Fruit fly (Drosophila melanogaster) whole organism, embryonic: ENCODE measurements around the gene Wdfy2.
A peak's percentile ranks its signal among the peaks of the same experiment; 100 is the strongest.

Experiments
- Awh ChIP-seq: fragments of 200-800 bp; sonication (Bioruptor generic); IDR thresholded peaks from 2 replicates; pipeline ENCODE4, ENCODE4 v1.3.6; 2022; ENCODE audit warnings: missing biosample characterization, missing genetic modification characterization
- Bgb ChIP-seq: fragments of 200-800 bp; sonication (Bioruptor generic); IDR thresholded peaks from 2 replicates; pipeline ENCODE4 v1.3.6; 2022; ENCODE audit warnings: missing biosample characterization, missing genetic modification characterization; ENCODE audit not compliant: partially characterized antibody
- CG1024 ChIP-seq: fragments of 200-800 bp; sonication (Bioruptor generic); IDR thresholded peaks from 2 replicates; pipeline ENCODE4 v1.3.6; 2022; ENCODE audit warnings: missing biosample characterization, missing genetic modification characterization
- CG10654 ChIP-seq: fragments of 200-800 bp; sonication (Bioruptor generic); optimal IDR thresholded peaks from 2 replicates; lab custom pipeline; 2016; ENCODE audit warnings: missing biosample characterization, missing genetic modification characterization
- CG12942 ChIP-seq: fragments of 200-800 bp; sonication (Bioruptor generic); optimal IDR thresholded peaks from 3 replicates; lab custom pipeline; 2016; ENCODE audit warnings: missing biosample characterization, missing genetic modification characterization
- CG13287 ChIP-seq: fragments of 200-800 bp; sonication (Bioruptor generic); IDR thresholded peaks from 2 replicates; pipeline ENCODE4 v1.3.6; 2022; ENCODE audit warnings: missing biosample characterization, missing genetic modification characterization; ENCODE audit not compliant: partially characterized antibody
- CG14965 ChIP-seq: fragments of 200-800 bp; sonication (Bioruptor generic); optimal IDR thresholded peaks from 2 replicates; lab custom pipeline; 2016; ENCODE audit warnings: missing biosample characterization, missing genetic modification characterization, borderline replicate concordance
- CG15011 ChIP-seq: fragments of 200-800 bp; sonication (Bioruptor generic); optimal IDR thresholded peaks from 3 replicates; lab custom pipeline; 2018; ENCODE audit warnings: missing biosample characterization, mild to moderate bottlenecking, missing genetic modification characterization
- CG1603 ChIP-seq: fragments of 200-800 bp; sonication (Bioruptor generic); optimal IDR thresholded peaks from 2 replicates; lab custom pipeline; 2019; ENCODE audit warnings: missing biosample characterization, mild to moderate bottlenecking, missing genetic modification characterization, moderate library complexity
- CG18011 ChIP-seq: fragments of 200-800 bp; sonication (Bioruptor generic); optimal IDR thresholded peaks from 2 replicates; lab custom pipeline; 2017; ENCODE audit warnings: missing biosample characterization, missing genetic modification characterization, mild to moderate bottlenecking, moderate library complexity, missing genotype
- CG2712 ChIP-seq: fragments of 200-800 bp; optimal IDR thresholded peaks from 3 replicates; lab custom pipeline; 2019; ENCODE audit warnings: missing biosample characterization, mild to moderate bottlenecking, missing genetic modification characterization, moderate library complexity
- CG4617 ChIP-seq: fragments of 200-800 bp; sonication (Bioruptor generic); optimal IDR thresholded peaks from 3 replicates; lab custom pipeline; 2016; ENCODE audit warnings: missing biosample characterization, missing genetic modification characterization, borderline replicate concordance
- CG6175 ChIP-seq: fragments of 200-800 bp; sonication (Bioruptor generic); IDR thresholded peaks from 3 replicates; pipeline ENCODE4 v1.3.6; 2022; ENCODE audit warnings: missing biosample characterization, missing genetic modification characterization
- CG6683 ChIP-seq: fragments of 200-800 bp; sonication (Bioruptor generic); optimal IDR thresholded peaks from 2 replicates; lab custom pipeline; 2017; ENCODE audit warnings: missing biosample characterization, mild to moderate bottlenecking, missing genetic modification characterization, missing genetic modification reagents
- CG7963 ChIP-seq: fragments of 200-800 bp; sonication (Bioruptor generic); IDR thresholded peaks from 3 replicates; pipeline ENCODE4 v1.3.6; 2022; ENCODE audit warnings: missing biosample characterization, missing genetic modification characterization; ENCODE audit not compliant: partially characterized antibody
- CG9817 ChIP-seq: fragments of 200-800 bp; sonication (Bioruptor generic); optimal IDR thresholded peaks from 2 replicates; lab custom pipeline; 2018; ENCODE audit warnings: missing biosample characterization, mild to moderate bottlenecking, missing genetic modification characterization, moderate library complexity
- CG9932 ChIP-seq: fragments of 200-800 bp; sonication (Bioruptor generic); IDR thresholded peaks from 2 replicates; pipeline ENCODE4 v1.3.6; 2022; ENCODE audit warnings: missing biosample characterization, missing genetic modification characterization
- Dll ChIP-seq: fragments of 200-800 bp; sonication (Bioruptor generic); IDR thresholded peaks from 4 replicates; pipeline ENCODE4 v1.3.6; 2022; ENCODE audit warnings: missing biosample characterization, missing genetic modification characterization; ENCODE audit not compliant: partially characterized antibody
- Dp ChIP-seq: fragments of 200-800 bp; sonication (Bioruptor generic); optimal IDR thresholded peaks from 2 replicates; lab custom pipeline; 2018; ENCODE audit warnings: missing biosample characterization, mild to moderate bottlenecking, missing genetic modification characterization, moderate library complexity
- E2f2 ChIP-seq: fragments of 200-800 bp; sonication (Bioruptor generic); IDR thresholded peaks from 2 replicates; pipeline ENCODE4 v1.3.6; 2022; ENCODE audit warnings: missing biosample characterization, missing genetic modification characterization
- MBD-R2 ChIP-seq: fragments of 200-800 bp; sonication (Bioruptor generic); IDR thresholded peaks from 2 replicates; pipeline ENCODE4 v1.3.6; 2022; ENCODE audit warnings: missing biosample characterization, missing genetic modification characterization
- Mrtf ChIP-seq: fragments of 200-800 bp; sonication (Bioruptor generic); IDR thresholded peaks from 3 replicates; pipeline ENCODE4 v1.3.6; 2022; ENCODE audit warnings: missing biosample characterization, missing genetic modification characterization
- NfI ChIP-seq: fragments of 200-800 bp; sonication (Bioruptor generic); optimal IDR thresholded peaks from 3 replicates; lab custom pipeline; 2018; ENCODE audit warnings: missing biosample characterization, mild to moderate bottlenecking, missing genetic modification characterization, moderate library complexity
- Opbp ChIP-seq: fragments of 200-800 bp; sonication (Bioruptor generic); IDR thresholded peaks from 3 replicates; pipeline ENCODE4 v1.3.6; 2022; ENCODE audit warnings: missing biosample characterization, missing genetic modification characterization; ENCODE audit not compliant: partially characterized antibody
- Rfx ChIP-seq: fragments of 200-800 bp; sonication (Bioruptor generic); IDR thresholded peaks from 2 replicates; pipeline ENCODE4 v1.3.6; 2022; ENCODE audit warnings: missing biosample characterization, missing genetic modification characterization
- Scr ChIP-seq: fragments of 200-800 bp; sonication (Bioruptor generic); IDR thresholded peaks from 2 replicates; pipeline ENCODE4 v1.3.6; 2022; ENCODE audit warnings: missing biosample characterization, missing genetic modification characterization; ENCODE audit not compliant: partially characterized antibody
- Sry-δ ChIP-seq: fragments of 200-800 bp; sonication (Bioruptor generic); optimal IDR thresholded peaks from 2 replicates; lab custom pipeline; 2016; ENCODE audit warnings: missing biosample characterization, missing genetic modification characterization
- crc ChIP-seq: fragments of 200-800 bp; sonication (Bioruptor generic); optimal IDR thresholded peaks from 2 replicates; lab custom pipeline; 2016; ENCODE audit warnings: missing biosample characterization, missing genetic modification characterization
- crol ChIP-seq: fragments of 200-800 bp; sonication (Bioruptor generic); IDR thresholded peaks from 2 replicates; pipeline ENCODE4 v1.3.6; 2022; ENCODE audit warnings: missing biosample characterization, missing genetic modification characterization
- crp ChIP-seq, 2 experiments: fragments of 200-800 bp; sonication (Bioruptor generic); optimal IDR thresholded peaks; 2 replicates in 1 of 2; 3 replicates in 1 of 2; lab custom pipeline; 2017; ENCODE audit warnings: missing biosample characterization in 2 of 2, missing genetic modification characterization in 2 of 2, mild to moderate bottlenecking in 1 of 2, moderate library complexity in 1 of 2
- ftz-f1 ChIP-seq: fragments of 200-800 bp; sonication (Bioruptor generic); optimal IDR thresholded peaks from 2 replicates; lab custom pipeline; 2016; ENCODE audit warnings: missing biosample characterization, missing genetic modification characterization
- gt ChIP-seq: fragments of 200-800 bp; sonication (Bioruptor generic); IDR thresholded peaks from 2 replicates; pipeline ENCODE4 v1.3.6; 2022; ENCODE audit warnings: missing biosample characterization, missing genetic modification characterization
- hb ChIP-seq: fragments of 200-800 bp; sonication (Bioruptor generic); IDR thresholded peaks from 3 replicates; pipeline ENCODE4 v1.3.6; 2022; ENCODE audit warnings: missing biosample characterization, missing genetic modification characterization; ENCODE audit not compliant: partially characterized antibody
- hbn ChIP-seq: fragments of 200-800 bp; sonication (Bioruptor generic); IDR thresholded peaks from 2 replicates; pipeline ENCODE4 v1.3.6; 2022; ENCODE audit warnings: missing biosample characterization, missing genetic modification characterization; ENCODE audit not compliant: partially characterized antibody
- knrl ChIP-seq: fragments of 200-800 bp; sonication (Bioruptor generic); IDR thresholded peaks from 3 replicates; pipeline ENCODE4 v1.3.6; 2022; ENCODE audit warnings: missing biosample characterization, missing genetic modification characterization; ENCODE audit not compliant: partially characterized antibody
- mld ChIP-seq: fragments of 200-800 bp; sonication (Bioruptor generic); IDR thresholded peaks from 3 replicates; pipeline ENCODE4 v1.3.6; 2022; ENCODE audit warnings: missing biosample characterization, missing genetic modification characterization; ENCODE audit not compliant: partially characterized antibody
- nerfin-2 ChIP-seq: fragments of 200-800 bp; sonication (Bioruptor generic); IDR thresholded peaks from 2 replicates; pipeline ENCODE4 v1.3.6; 2022; ENCODE audit warnings: missing biosample characterization, missing genetic modification characterization; ENCODE audit not compliant: partially characterized antibody
- nmo ChIP-seq: fragments of 200-800 bp; sonication (Bioruptor generic); optimal IDR thresholded peaks from 2 replicates; lab custom pipeline; 2018; ENCODE audit warnings: missing biosample characterization, mild to moderate bottlenecking, missing genetic modification characterization, moderate library complexity
- pfk ChIP-seq: fragments of 200-800 bp; sonication (Bioruptor generic); optimal IDR thresholded peaks from 2 replicates; lab custom pipeline; 2018; ENCODE audit warnings: missing biosample characterization, mild to moderate bottlenecking, missing genetic modification characterization, moderate library complexity
- pho ChIP-seq: fragments of 200-800 bp; sonication (Bioruptor generic); optimal IDR thresholded peaks from 2 replicates; lab custom pipeline; 2016; ENCODE audit warnings: missing biosample characterization, missing genetic modification characterization
- run ChIP-seq: fragments of 200-800 bp; sonication (Bioruptor generic); optimal IDR thresholded peaks from 3 replicates; lab custom pipeline; 2018; ENCODE audit warnings: missing biosample characterization, mild to moderate bottlenecking, missing genetic modification characterization
- so ChIP-seq: fragments of 200-800 bp; sonication (Bioruptor generic); IDR thresholded peaks from 3 replicates; pipeline ENCODE4 v1.3.6; 2022; ENCODE audit warnings: missing biosample characterization, missing genetic modification characterization
- ssp ChIP-seq: fragments of 200-800 bp; sonication (Bioruptor generic); IDR thresholded peaks from 2 replicates; pipeline ENCODE4 v1.3.6; 2022; ENCODE audit warnings: missing biosample characterization, missing genetic modification characterization
- stwl ChIP-seq: fragments of 200-800 bp; sonication (Bioruptor generic); optimal IDR thresholded peaks from 3 replicates; lab custom pipeline; 2018; ENCODE audit warnings: missing biosample characterization, mild to moderate bottlenecking, missing genetic modification characterization, moderate library complexity
- sug ChIP-seq: fragments of 200-800 bp; optimal IDR thresholded peaks from 2 replicates; lab custom pipeline; 2019; ENCODE audit warnings: missing biosample characterization, mild to moderate bottlenecking, missing genetic modification characterization, moderate library complexity
- zen ChIP-seq: fragments of 200-800 bp; sonication (Bioruptor generic); optimal IDR thresholded peaks from 3 replicates; lab custom pipeline; 2018; ENCODE audit warnings: missing biosample characterization, mild to moderate bottlenecking, missing genetic modification characterization, moderate library complexity
- zen2 ChIP-seq: fragments of 200-800 bp; sonication (Bioruptor generic); IDR thresholded peaks from 3 replicates; pipeline ENCODE4 v1.3.6; 2022; ENCODE audit warnings: missing biosample characterization, missing genetic modification characterization; ENCODE audit not compliant: partially characterized antibody

Gene Wdfy2

DNA sequence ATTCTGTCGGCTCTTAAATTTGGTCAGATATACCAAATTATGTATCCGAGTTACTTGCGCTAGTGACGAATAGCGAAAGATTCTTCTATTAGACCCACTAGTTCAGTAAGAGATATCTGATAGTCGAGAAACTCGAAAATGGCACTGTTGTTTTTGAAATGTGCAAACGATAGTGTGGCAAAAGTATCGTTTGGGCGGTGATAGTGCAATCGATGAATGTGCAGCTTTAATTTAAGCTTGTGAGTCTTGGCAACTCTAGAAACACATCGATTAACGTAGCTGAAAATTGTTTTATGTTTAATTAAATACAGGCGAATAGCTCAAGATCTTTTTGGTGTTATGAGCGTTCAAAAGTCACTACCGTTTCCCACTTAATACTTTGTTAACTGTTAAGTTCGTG, 14.2 kb downstream of the Wdfy2 start, which contains the start of gene STUB1 (continued):
- no peak for TF ChIP-seq CG15011
- no peak for TF ChIP-seq CG10654 (GFP tag; lab: Kevin White, UChicago)
- no peak for TF ChIP-seq pho (GFP tag; lab: Kevin White, UChicago)
- TF ChIP-seq CG6175 (GFP tag; lab: Robert Waterston, UW), result no peak
- peak; percentile 99 for TF ChIP-seq CG13287 (GFP tag; lab: Robert Waterston, UW)
- TF ChIP-seq NfI (GFP tag; lab: Kevin White, UChicago), result no peak
- peak; percentile 61 for TF ChIP-seq Rfx
- peak; percentile 98 for TF ChIP-seq mld (GFP tag; lab: Robert Waterston, UW)
- TF ChIP-seq Mrtf (GFP tag; lab: Robert Waterston, UW), result no peak
- no peak for TF ChIP-seq CG9817 (tag; lab: Kevin White, UChicago)
- TF ChIP-seq CG12942 (GFP tag; lab: Kevin White, UChicago), result no peak

DNA sequence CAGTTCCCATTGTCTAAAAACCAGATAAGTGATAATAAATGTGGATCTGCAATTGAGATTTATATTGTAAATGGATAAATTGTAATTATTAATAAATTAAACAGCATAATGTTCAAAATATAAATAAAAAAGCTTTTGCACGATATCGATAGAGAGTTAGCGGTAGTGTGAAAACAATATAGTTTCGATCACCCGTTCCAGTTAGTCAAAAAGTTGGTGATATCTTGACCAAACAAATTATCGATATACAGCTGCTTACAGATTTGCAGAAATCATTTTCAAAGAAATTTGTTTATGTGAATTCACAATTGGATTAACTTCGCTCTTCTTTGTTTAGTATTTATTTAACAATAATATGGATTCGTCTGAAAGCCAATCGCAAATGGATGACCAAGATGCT, 16.1 kb downstream of the Wdfy2 start, which contains the start of gene Nse4:
Gene Nse4, plus strand, starts transcription at position 267 of the 400 bp plus-strand sequence.
- peak; percentile 77 for TF ChIP-seq zen2 (GFP tag; lab: Robert Waterston, UW)
- TF ChIP-seq CG14965 (GFP tag; lab: Kevin White, UChicago), result no peak
- peak; percentile 86 for TF ChIP-seq CG1024 (GFP tag; lab: Robert Waterston, UW)
- TF ChIP-seq CG13287 (GFP tag; lab: Robert Waterston, UW), result peak; percentile 86
- TF ChIP-seq Awh, result no peak
- TF ChIP-seq CG4617, result peak; percentile 41
- TF ChIP-seq Opbp (GFP tag; lab: Robert Waterston, UW), result peak; percentile 77; the same call in 2 of the 3 replicates
- peak in 1 of 2 experiments; percentile 70 for TF ChIP-seq crp (GFP tag; optimal IDR thresholded peaks at IDR 0.05; lab: Kevin White, UChicago)
- TF ChIP-seq Scr (GFP tag; lab: Robert Waterston, UW), result peak; percentile 79
- TF ChIP-seq hbn, result peak; percentile 68
- no peak for TF ChIP-seq so (GFP tag; lab: Robert Waterston, UW)
- TF ChIP-seq knrl, result peak; percentile 71
- peak; percentile 77 for TF ChIP-seq Dll (GFP tag; lab: Robert Waterston, UW)
- peak; percentile 23 for TF ChIP-seq CG2712 (tag; lab: Kevin White, UChicago)
- TF ChIP-seq crol (GFP tag; lab: Robert Waterston, UW), result no peak
- peak; percentile 95 for TF ChIP-seq ssp (GFP tag; lab: Robert Waterston, UW)
- no peak for TF ChIP-seq ftz-f1 (GFP tag; lab: Kevin White, UChicago)
- peak; percentile 79 for TF ChIP-seq stwl (tag; lab: Kevin White, UChicago)
- no peak for TF ChIP-seq run (tag; lab: Kevin White, UChicago)
- peak; percentile 90 for TF ChIP-seq CG7963
- no peak for TF ChIP-seq crc
- peak; percentile 91 for TF ChIP-seq Bgb (GFP tag; lab: Robert Waterston, UW)
- peak; percentile 15 for TF ChIP-seq zen (tag; lab: Kevin White, UChicago)
- TF ChIP-seq nerfin-2, result peak; percentile 83
- no peak for TF ChIP-seq gt (GFP tag; lab: Robert Waterston, UW)
- TF ChIP-seq CG9932 (GFP tag; lab: Robert Waterston, UW), result no peak
- TF ChIP-seq MBD-R2 (GFP tag; lab: Robert Waterston, UW), result peak; percentile 69
- no peak for TF ChIP-seq CG18011 (GFP tag; lab: Kevin White, UChicago)
- TF ChIP-seq pfk, result peak; percentile 70
- TF ChIP-seq hb (GFP tag; lab: Robert Waterston, UW), result peak; percentile 79; the same call in 2 of the 3 replicates
- peak; percentile 75 for TF ChIP-seq Dp (GFP tag; lab: Kevin White, UChicago)
- no peak for TF ChIP-seq CG6683 (GFP tag; lab: Kevin White, UChicago)
- TF ChIP-seq CG1603, result peak; percentile 99
- TF ChIP-seq sug (tag; lab: Kevin White, UChicago), result peak; percentile 2
- TF ChIP-seq E2f2 (GFP tag; lab: Robert Waterston, UW), result peak; percentile 87
- peak; percentile 15 for TF ChIP-seq nmo (GFP tag; lab: Kevin White, UChicago)
- TF ChIP-seq Sry-δ (GFP tag; lab: Kevin White, UChicago), result peak; percentile 38
